Fruit fly (Drosophila melanogaster): ENCODE results near the gene CG12655.
"Not testable (repeated sequence)": the region's sequence is repeated elsewhere in the genome, so short reads cannot be mapped to it uniquely, and the experiment has no call there.

CG12655 gene

dm6 chrX:19915181-19915580 is 44.0 kb downstream of the CG12655 start, which contains the start of gene CG45487:
Gene CG45487 (minus strand): TSS chrX:19915281.
- TF ChIP-seq woc (GFP tag; optimal IDR thresholded peaks at IDR 0.05); lola (GFP tag; optimal IDR thresholded peaks at IDR 0.05); dl (GFP tag; optimal IDR thresholded peaks at IDR 0.05; ENCODE audit: insufficient read depth in 1 of 2, partially characterized antibody in 2 of 2): not testable (repeated sequence)

DNA sequence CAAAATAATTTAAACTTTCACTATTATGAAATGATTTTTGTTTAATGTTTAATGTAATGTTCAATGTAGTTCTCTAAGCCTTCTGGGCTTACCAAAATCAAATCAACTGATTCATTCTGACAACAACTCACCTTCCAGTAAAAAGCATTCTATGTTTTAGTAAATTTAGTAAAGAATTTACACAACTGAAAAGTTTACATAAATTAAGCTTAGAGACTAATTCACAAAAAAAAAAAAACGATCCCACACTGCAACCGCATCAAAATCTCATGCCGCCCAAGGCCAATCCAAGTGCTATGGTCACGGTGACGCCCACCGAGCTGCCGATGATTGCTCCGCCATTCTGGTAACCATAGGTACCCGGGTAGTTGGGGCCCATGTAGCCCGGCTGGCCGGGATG is 49.2 kb downstream of the CG12655 start, which contains the start of gene CG45486:
Gene CG45486 (minus strand): TSS at position 101 of the 400 bp plus-strand sequence.
- not testable (repeated sequence) for TF ChIP-seq Abd-B, br, sage (GFP tag; optimal IDR thresholded peaks at IDR 0.05)

All from whole organism, wandering third instar larva.